Fruit fly (Drosophila melanogaster) whole organism, prepupa: ENCODE data around the gene CG3199.

Experiments
- CG15336 ChIP-seq: fragments of 200-800 bp; sonication (Bioruptor generic); IDR thresholded peaks from 2 replicates; pipeline ENCODE4 v1.3.6; 2022; ENCODE audit warnings: missing biosample characterization, missing genetic modification characterization
- CG31627 ChIP-seq: fragments of 200-800 bp; sonication (Bioruptor generic); optimal IDR thresholded peaks from 3 replicates; lab custom pipeline; 2016; ENCODE audit warnings: missing biosample characterization, missing genetic modification characterization
- CG4318 ChIP-seq: fragments of 200-800 bp; sonication (Bioruptor generic); optimal IDR thresholded peaks from 3 replicates; lab custom pipeline; 2017; ENCODE audit warnings: missing biosample characterization, mild to moderate bottlenecking, missing genetic modification characterization
- CG9139 ChIP-seq: fragments of 200-800 bp; sonication (Bioruptor generic); optimal IDR thresholded peaks from 3 replicates; lab custom pipeline; 2017; ENCODE audit warnings: missing biosample characterization, mild to moderate bottlenecking, missing genetic modification characterization
- Eip93F ChIP-seq: fragments of 200-800 bp; sonication (Bioruptor generic); optimal IDR thresholded peaks from 2 replicates; lab custom pipeline; 2016; ENCODE audit warnings: missing biosample characterization, mild to moderate bottlenecking, missing genetic modification characterization
- Ets96B ChIP-seq: fragments of 200-800 bp; optimal IDR thresholded peaks from 2 replicates; lab custom pipeline; 2019; ENCODE audit warnings: missing biosample characterization, mild to moderate bottlenecking, missing genetic modification characterization, moderate library complexity
- Sox102F ChIP-seq: fragments of 200-800 bp; sonication (Bioruptor generic); optimal IDR thresholded peaks from 2 replicates; lab custom pipeline; 2016; ENCODE audit warnings: missing biosample characterization, mild to moderate bottlenecking, missing genetic modification characterization
- Sox15 ChIP-seq: fragments of 200-800 bp; sonication (Bioruptor generic); optimal IDR thresholded peaks from 3 replicates; lab custom pipeline; 2016; ENCODE audit warnings: missing biosample characterization, missing genetic modification characterization
- esn ChIP-seq: fragments of 200-800 bp; sonication (Bioruptor generic); optimal IDR thresholded peaks from 2 replicates; lab custom pipeline; 2016; ENCODE audit warnings: missing biosample characterization, mild to moderate bottlenecking, missing genetic modification characterization, moderate library complexity
- fd59A ChIP-seq: fragments of 200-800 bp; sonication (Bioruptor generic); optimal IDR thresholded peaks from 2 replicates; lab custom pipeline; 2017; ENCODE audit warnings: missing biosample characterization, mild to moderate bottlenecking, missing genetic modification characterization, missing genetic modification reagents
- net ChIP-seq: fragments of 200-800 bp; sonication (Bioruptor generic); optimal IDR thresholded peaks from 3 replicates; lab custom pipeline; 2016; ENCODE audit warnings: missing biosample characterization, missing genetic modification characterization

dm6 chr3R:14154341-14154740 is 8.2 kb upstream of the CG3199 start, which contains the start of gene CG44215:
- no peak for TF ChIP-seq CG4318 (GFP tag; lab: Kevin White, UChicago)
- TF ChIP-seq Eip93F (GFP tag; lab: Kevin White, UChicago): no peak
- TF ChIP-seq Sox15 (GFP tag; lab: Kevin White, UChicago): no peak
- TF ChIP-seq CG31627 (GFP tag; lab: Kevin White, UChicago): no peak
- no peak for TF ChIP-seq net (GFP tag; lab: Kevin White, UChicago)
- TF ChIP-seq Sox102F (GFP tag; lab: Kevin White, UChicago): no peak
- TF ChIP-seq CG9139: no peak
- no peak for TF ChIP-seq fd59A
- TF ChIP-seq esn (GFP tag; lab: Kevin White, UChicago): no peak
- no peak for TF ChIP-seq Ets96B (tag; lab: Kevin White, UChicago)
- TF ChIP-seq CG15336: no peak
